Fruit fly (Drosophila melanogaster) whole organism, embryonic: ENCODE measurements around the gene flfl.

Experiments
- Asciz ChIP-seq: fragments of 200-800 bp; sonication (Bioruptor generic); optimal IDR thresholded peaks from 2 replicates; lab custom pipeline; 2017; ENCODE audit warnings: missing biosample characterization, mild to moderate bottlenecking, missing genetic modification characterization, missing genetic modification reagents
- C15 ChIP-seq: fragments of 200-800 bp; sonication (Bioruptor generic); IDR thresholded peaks from 3 replicates; pipeline ENCODE4 v1.3.6; 2022; ENCODE audit warnings: missing biosample characterization, missing genetic modification characterization
- CG12219 ChIP-seq: fragments of 200-800 bp; sonication (Bioruptor generic); optimal IDR thresholded peaks from 3 replicates; lab custom pipeline; 2018; ENCODE audit warnings: missing biosample characterization, mild to moderate bottlenecking, missing genetic modification characterization
- CG13624 ChIP-seq: fragments of 200-800 bp; sonication (Bioruptor generic); optimal IDR thresholded peaks from 2 replicates; lab custom pipeline; 2016; ENCODE audit warnings: missing biosample characterization, missing genetic modification characterization
- CG15073 ChIP-seq: fragments of 200-800 bp; sonication (Bioruptor generic); optimal IDR thresholded peaks from 2 replicates; lab custom pipeline; 2016; ENCODE audit warnings: missing biosample characterization, missing genetic modification characterization
- CG15514 ChIP-seq: fragments of 200-800 bp; sonication (Bioruptor generic); optimal IDR thresholded peaks from 3 replicates; lab custom pipeline; 2017; ENCODE audit warnings: missing biosample characterization, missing genetic modification characterization, mild to moderate bottlenecking, moderate library complexity, missing genetic modification reagents
- CG17328 ChIP-seq: fragments of 200-800 bp; sonication (Bioruptor generic); IDR thresholded peaks from 2 replicates; pipeline ENCODE4 v1.3.6; 2022; ENCODE audit warnings: missing biosample characterization, missing genetic modification characterization
- CG1832 ChIP-seq: fragments of 200-800 bp; sonication (Bioruptor generic); optimal IDR thresholded peaks from 2 replicates; lab custom pipeline; 2017; ENCODE audit warnings: missing biosample characterization, mild to moderate bottlenecking, missing genetic modification characterization, inconsistent platforms
- CG2202 ChIP-seq: fragments of 200-800 bp; sonication (Bioruptor generic); optimal IDR thresholded peaks from 2 replicates; lab custom pipeline; 2018; ENCODE audit warnings: missing biosample characterization, mild to moderate bottlenecking, missing genetic modification characterization
- CG2875 ChIP-seq: fragments of 200-800 bp; sonication (Bioruptor generic); optimal IDR thresholded peaks from 2 replicates; lab custom pipeline; 2017; ENCODE audit warnings: missing biosample characterization, mild to moderate bottlenecking, missing genetic modification characterization, missing genetic modification reagents
- CG3163 ChIP-seq: fragments of 200-800 bp; sonication (Bioruptor generic); optimal IDR thresholded peaks from 3 replicates; lab custom pipeline; 2016; ENCODE audit warnings: missing biosample characterization, missing genetic modification characterization
- CG4730 ChIP-seq: fragments of 200-800 bp; sonication (Bioruptor generic); IDR thresholded peaks from 2 replicates; pipeline ENCODE4 v1.3.6; 2022; ENCODE audit warnings: missing biosample characterization, missing genetic modification characterization
- CG8765 ChIP-seq: fragments of 200-800 bp; sonication (Bioruptor generic); IDR thresholded peaks from 2 replicates; pipeline ENCODE4 v1.3.6; 2022; ENCODE audit warnings: missing biosample characterization, missing genetic modification characterization
- CG9932 ChIP-seq: fragments of 200-800 bp; sonication (Bioruptor generic); IDR thresholded peaks from 2 replicates; pipeline ENCODE4 v1.3.6; 2022; ENCODE audit warnings: missing biosample characterization, missing genetic modification characterization
- D19B ChIP-seq: fragments of 200-800 bp; sonication (Bioruptor generic); optimal IDR thresholded peaks from 2 replicates; lab custom pipeline; 2017; ENCODE audit warnings: missing biosample characterization, mild to moderate bottlenecking, missing genetic modification characterization
- H2.0 ChIP-seq: fragments of 200-800 bp; sonication (Bioruptor generic); IDR thresholded peaks from 2 replicates; pipeline ENCODE4 v1.3.6; 2022; ENCODE audit warnings: missing biosample characterization, missing genetic modification characterization
- Mad ChIP-seq: fragments of 200-800 bp; sonication (Bioruptor generic); optimal IDR thresholded peaks from 2 replicates; lab custom pipeline; 2016; ENCODE audit warnings: missing biosample characterization, missing genetic modification characterization
- Mes4 ChIP-seq: fragments of 200-800 bp; sonication (Bioruptor generic); optimal IDR thresholded peaks from 2 replicates; lab custom pipeline; 2016; ENCODE audit warnings: missing biosample characterization, missing genetic modification characterization
- Mrtf ChIP-seq: fragments of 200-800 bp; sonication (Bioruptor generic); IDR thresholded peaks from 3 replicates; pipeline ENCODE4 v1.3.6; 2022; ENCODE audit warnings: missing biosample characterization, missing genetic modification characterization
- Neu2 ChIP-seq: fragments of 200-800 bp; sonication (Bioruptor generic); optimal IDR thresholded peaks from 3 replicates; lab custom pipeline; 2016; ENCODE audit warnings: missing biosample characterization, missing genetic modification characterization, borderline replicate concordance
- Side ChIP-seq: fragments of 200-800 bp; sonication (Bioruptor generic); optimal IDR thresholded peaks from 2 replicates; lab custom pipeline; 2016; ENCODE audit warnings: missing biosample characterization, missing genetic modification characterization
- Sox100B ChIP-seq: fragments of 200-800 bp; sonication (Bioruptor generic); optimal IDR thresholded peaks from 3 replicates; lab custom pipeline; 2018; ENCODE audit warnings: missing biosample characterization, mild to moderate bottlenecking, missing genetic modification characterization
- Sox102F ChIP-seq: fragments of 200-800 bp; sonication (Bioruptor generic); optimal IDR thresholded peaks from 2 replicates; lab custom pipeline; 2018; ENCODE audit warnings: missing biosample characterization, mild to moderate bottlenecking, missing genetic modification characterization, moderate library complexity
- Trl ChIP-seq, 3 experiments: fragments of >200 bp in 2 of 3; fragments of 200-800 bp in 1 of 3; sonication (Bioruptor generic) in 1 of 3; optimal IDR thresholded peaks; 2 replicates in 1 of 3; 3 replicates in 2 of 3; lab custom pipeline; 2016 to 2017; ENCODE audit warnings: missing biosample characterization in 1 of 3, missing genetic modification characterization in 1 of 3
- Usf ChIP-seq: fragments of 200-800 bp; sonication (Bioruptor generic); optimal IDR thresholded peaks from 2 replicates; lab custom pipeline; 2017; ENCODE audit warnings: missing genotype, missing biosample characterization, missing genetic modification characterization
- ap ChIP-seq: fragments of 200-800 bp; sonication (Bioruptor generic); IDR thresholded peaks from 2 replicates; pipeline ENCODE4 v1.3.6; 2022; ENCODE audit warnings: missing biosample characterization, missing genetic modification characterization
- chinmo ChIP-seq: fragments of 200-800 bp; sonication (Bioruptor generic); IDR thresholded peaks from 4 replicates; pipeline ENCODE4 v1.3.6; 2022; ENCODE audit warnings: missing biosample characterization, missing genetic modification characterization; ENCODE audit not compliant: partially characterized antibody
- cwo ChIP-seq: fragments of 200-800 bp; sonication (Bioruptor generic); optimal IDR thresholded peaks from 3 replicates; lab custom pipeline; 2017; ENCODE audit warnings: missing biosample characterization, missing genetic modification characterization, mild to moderate bottlenecking, moderate library complexity, missing genetic modification reagents
- dm ChIP-seq: fragments of 200-800 bp; sonication (Bioruptor generic); optimal IDR thresholded peaks from 3 replicates; lab custom pipeline; 2016; ENCODE audit warnings: missing biosample characterization, missing genetic modification characterization
- dmrt11E ChIP-seq: fragments of 200-800 bp; sonication (Bioruptor generic); optimal IDR thresholded peaks from 3 replicates; lab custom pipeline; 2018; ENCODE audit warnings: missing biosample characterization, mild to moderate bottlenecking, missing genetic modification characterization, moderate library complexity
- dysf ChIP-seq: fragments of 200-800 bp; sonication (Bioruptor generic); IDR thresholded peaks from 3 replicates; pipeline ENCODE4 v1.3.6; 2022; ENCODE audit warnings: missing biosample characterization, missing genetic modification characterization
- fd96Cb ChIP-seq: fragments of 200-800 bp; sonication (Bioruptor generic); optimal IDR thresholded peaks from 2 replicates; lab custom pipeline; 2018; ENCODE audit warnings: missing biosample characterization, mild to moderate bottlenecking, missing genetic modification characterization, moderate library complexity
- gce ChIP-seq: fragments of 200-800 bp; sonication (Bioruptor generic); IDR thresholded peaks from 3 replicates; pipeline ENCODE4 v1.3.6; 2022; ENCODE audit warnings: missing biosample characterization, missing genetic modification characterization
- ham ChIP-seq: fragments of 200-800 bp; sonication (Bioruptor generic); IDR thresholded peaks from 2 replicates; pipeline ENCODE4 v1.3.6; 2022; ENCODE audit warnings: missing biosample characterization, missing genetic modification characterization
- kah ChIP-seq: fragments of 200-800 bp; sonication (Bioruptor generic); optimal IDR thresholded peaks from 2 replicates; lab custom pipeline; 2018; ENCODE audit warnings: missing biosample characterization, mild to moderate bottlenecking, missing genetic modification characterization
- nerfin-2 ChIP-seq: fragments of 200-800 bp; sonication (Bioruptor generic); IDR thresholded peaks from 2 replicates; pipeline ENCODE4 v1.3.6; 2022; ENCODE audit warnings: missing biosample characterization, missing genetic modification characterization; ENCODE audit not compliant: partially characterized antibody
- pho ChIP-seq: fragments of 200-800 bp; sonication (Bioruptor generic); optimal IDR thresholded peaks from 2 replicates; lab custom pipeline; 2016; ENCODE audit warnings: missing biosample characterization, missing genetic modification characterization
- prd ChIP-seq, 3 experiments: fragments of >200 bp in 2 of 3; fragments of 200-800 bp in 1 of 3; sonication (Bioruptor generic) in 1 of 3; optimal IDR thresholded peaks in 2 of 3; IDR thresholded peaks in 1 of 3; 2 replicates in 2 of 3; 3 replicates in 1 of 3; pipeline versions ENCODE4 v1.3.6 to Lab custom; 2017 to 2022; ENCODE audit warnings: missing biosample characterization in 1 of 3, missing genetic modification characterization in 1 of 3
- sc ChIP-seq, 3 experiments: fragments of >200 bp in 2 of 3; fragments of 200-800 bp in 1 of 3; sonication (Bioruptor generic) in 1 of 3; optimal IDR thresholded peaks; 2 replicates in 2 of 3; 3 replicates in 1 of 3; lab custom pipeline; 2017; ENCODE audit warnings: mild to moderate bottlenecking in 1 of 3, missing biosample characterization in 1 of 3, missing genetic modification characterization in 1 of 3, missing genetic modification reagents in 1 of 3
- sd ChIP-seq: fragments of 200-800 bp; sonication (Bioruptor generic); optimal IDR thresholded peaks from 3 replicates; lab custom pipeline; 2018; ENCODE audit warnings: missing biosample characterization, mild to moderate bottlenecking, missing genetic modification characterization, moderate library complexity
- stwl ChIP-seq: fragments of 200-800 bp; sonication (Bioruptor generic); optimal IDR thresholded peaks from 3 replicates; lab custom pipeline; 2018; ENCODE audit warnings: missing biosample characterization, mild to moderate bottlenecking, missing genetic modification characterization, moderate library complexity
- sug ChIP-seq: fragments of 200-800 bp; optimal IDR thresholded peaks from 2 replicates; lab custom pipeline; 2019; ENCODE audit warnings: missing biosample characterization, mild to moderate bottlenecking, missing genetic modification characterization, moderate library complexity
- trem ChIP-seq: fragments of 200-800 bp; optimal IDR thresholded peaks from 3 replicates; lab custom pipeline; 2019; ENCODE audit warnings: missing biosample characterization, mild to moderate bottlenecking, missing genetic modification characterization, moderate library complexity
- tup ChIP-seq: fragments of 200-800 bp; sonication (Bioruptor generic); optimal IDR thresholded peaks from 2 replicates; lab custom pipeline; 2016; ENCODE audit warnings: missing biosample characterization, mild to moderate bottlenecking, missing genetic modification characterization, moderate library complexity
- wor ChIP-seq: fragments of 200-800 bp; sonication (Bioruptor generic); IDR thresholded peaks from 2 replicates; pipeline ENCODE4 v1.3.6; 2022; ENCODE audit warnings: missing biosample characterization, missing genetic modification characterization
- zfh1 ChIP-seq: fragments of 200-800 bp; sonication (Bioruptor generic); IDR thresholded peaks from 3 replicates; pipeline ENCODE4 v1.3.6; 2022; ENCODE audit warnings: missing biosample characterization, missing genetic modification characterization
- zfh2 ChIP-seq: fragments of 200-800 bp; sonication (Bioruptor generic); optimal IDR thresholded peaks from 2 replicates; lab custom pipeline; 2016; ENCODE audit warnings: missing biosample characterization, missing genetic modification characterization

Gene flfl

DNA sequence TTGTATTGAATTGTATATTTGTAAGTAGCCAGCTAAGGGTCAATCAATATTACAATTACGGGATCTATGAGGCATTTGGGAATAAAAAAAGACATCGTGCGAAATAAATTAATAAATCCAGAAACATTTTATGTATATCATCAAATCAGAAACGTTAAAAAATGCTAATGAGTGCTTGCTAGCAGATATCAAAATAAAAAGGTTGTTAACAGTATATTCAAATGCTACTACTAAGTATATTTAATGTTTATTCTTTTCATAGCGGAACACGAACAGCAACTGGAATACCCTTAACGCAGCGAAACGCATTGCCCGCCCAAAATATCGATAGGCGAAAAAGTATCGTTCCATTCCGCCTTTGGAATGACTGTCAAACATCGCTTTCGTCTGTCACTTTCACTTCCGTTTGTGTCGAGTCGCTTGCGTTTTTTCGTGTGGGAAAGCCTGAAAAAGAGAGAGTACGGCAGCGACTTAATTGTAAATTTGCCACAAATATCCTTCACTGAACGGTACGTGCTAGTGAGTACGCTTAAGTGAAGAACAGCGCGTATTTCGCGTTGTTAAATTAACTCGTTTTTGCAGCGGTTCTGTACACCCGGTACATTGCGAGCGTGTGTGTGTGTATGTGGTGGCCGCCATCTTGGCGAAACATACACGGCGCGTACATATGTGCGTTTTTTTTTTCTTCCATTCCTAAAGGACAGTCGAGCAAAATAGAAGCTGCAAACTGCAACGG, 22.6 kb upstream of the flfl start, which contains the start of gene B52 (continued):
- TF ChIP-seq sd (tag; lab: Kevin White, UChicago) (no peak), Mes4 (peak; percentile 86), Sox102F (GFP tag; lab: Kevin White, UChicago) (no peak), gce (GFP tag; lab: Robert Waterston, UW) (peak; percentile 70; the same call in 1 of the 3 replicates), CG4730 (GFP tag; lab: Robert Waterston, UW) (0 out of 2 replicates have a peak, but pooled peaks have one; percentile 26), zfh1 (GFP tag; lab: Robert Waterston, UW) (peak; percentile 77), wor (GFP tag; lab: Robert Waterston, UW) (no peak), tup (no peak), dysf (no peak; the same call in 1 of the 3 replicates), Side (GFP tag; lab: Kevin White, UChicago) (peak; percentile 68), pho (GFP tag; lab: Kevin White, UChicago) (peak; percentile 54), CG15073 (GFP tag; lab: Kevin White, UChicago) (no peak), CG12219 (GFP tag; lab: Kevin White, UChicago) (peak; percentile 62), Trl (optimal IDR thresholded peaks at IDR 0.05; lab: Kevin White, UChicago) (no peak), Trl (GFP tag; optimal IDR thresholded peaks at IDR 0.05; lab: Kevin White, UChicago) (peak; percentile 51), ap (GFP tag; lab: Robert Waterston, UW) (no peak; the same call in 1 of the 2 replicates), stwl (no peak), dmrt11E (tag; lab: Kevin White, UChicago) (peak; percentile 51), CG15514 (GFP tag; lab: Kevin White, UChicago) (peak; percentile 70), Mrtf (GFP tag; lab: Robert Waterston, UW) (peak; percentile 49; the same call in 1 of the 3 replicates), CG2202 (tag; lab: Kevin White, UChicago) (peak; percentile 39), trem (tag; lab: Kevin White, UChicago) (peak; percentile 54), fd96Cb (peak; percentile 31), Sox100B (peak; percentile 62), chinmo (GFP tag; lab: Robert Waterston, UW) (0 out of 4 replicates have a peak, but pooled peaks have one; percentile 25), cwo (no peak), dm (GFP tag; lab: Kevin White, UChicago) (peak; percentile 80), CG8765 (0 out of 2 replicates have a peak, but pooled peaks have one; percentile 41), CG1832 (GFP tag; lab: Kevin White, UChicago) (no peak), Asciz (GFP tag; lab: Kevin White, UChicago) (peak; percentile 71), Mad (GFP tag; lab: Kevin White, UChicago) (peak; percentile 32), D19B (GFP tag; lab: Kevin White, UChicago) (peak; percentile 65), CG2875 (GFP tag; lab: Kevin White, UChicago) (peak; percentile 53), Neu2 (GFP tag; lab: Kevin White, UChicago) (no peak), CG3163 (GFP tag; lab: Kevin White, UChicago) (peak; percentile 20), H2.0 (GFP tag; lab: Robert Waterston, UW) (no peak), sc (optimal IDR thresholded peaks at IDR 0.05; lab: Kevin White, UChicago) (no peak), sc (GFP tag; optimal IDR thresholded peaks at IDR 0.05; lab: Kevin White, UChicago) (peak; percentile 23), Usf (GFP tag; lab: Kevin White, UChicago) (no peak), C15 (GFP tag; lab: Robert Waterston, UW) (0 out of 3 replicates have a peak, but pooled peaks have one; percentile 49), zfh2 (GFP tag; lab: Kevin White, UChicago) (peak; percentile 53), CG9932 (GFP tag; lab: Robert Waterston, UW) (peak; percentile 68), CG17328 (GFP tag; lab: Robert Waterston, UW) (peak; percentile 55), ham (peak; percentile 54; the same call in 1 of the 2 replicates), sug (tag; lab: Kevin White, UChicago) (no peak), prd (optimal IDR thresholded peaks at IDR 0.05; lab: Kevin White, UChicago) (no peak), prd (GFP tag; IDR thresholded peaks at IDR 0.05; lab: Robert Waterston, UW) (peak; percentile 66), kah (peak; percentile 70), nerfin-2 (GFP tag; lab: Robert Waterston, UW) (no peak), CG13624 (GFP tag; lab: Kevin White, UChicago) (peak; percentile 64)
